Worm (Caenorhabditis elegans) whole organism, L1 larva: Measurements from ENCODE around the gene aex-3.

Source experiments
- C34B4.2 ChIP-seq: sonication (generic microtip); optimal IDR thresholded peaks from 2 replicates; lab custom pipeline; 2017; ENCODE audit warnings: mild to moderate bottlenecking, missing genetic modification characterization, missing compliant biosample characterization
- ceh-8 ChIP-seq: fragments of 200-800 bp; sonication (Bioruptor generic); optimal IDR thresholded peaks from 2 replicates; lab custom pipeline; 2018; ENCODE audit warnings: mild to moderate bottlenecking, missing genetic modification characterization, moderate library complexity, missing compliant biosample characterization
- ceh-82 ChIP-seq, 3 experiments: fragments of 150-350 bp in 1 of 3; sonication (generic microtip) in 2 of 3; optimal IDR thresholded peaks; 2 replicates each; lab custom pipeline; 2014 to 2017; ENCODE audit warnings: missing biosample characterization in 3 of 3, missing genetic modification characterization in 3 of 3
- ceh-88 ChIP-seq: fragments of 200-800 bp; sonication (Bioruptor generic); IDR thresholded peaks from 2 replicates; pipeline ENCODE4 v1.3.6; 2022; ENCODE audit warnings: missing genetic modification characterization, missing compliant biosample characterization
- dpl-1 ChIP-seq, 3 experiments: fragments of 150-350 bp in 2 of 3; sonication (generic microtip) in 1 of 3; optimal IDR thresholded peaks; 2 replicates each; lab custom pipeline; 2014 to 2017; ENCODE audit warnings: missing biosample characterization in 3 of 3, missing genetic modification characterization in 3 of 3, missing genetic modification reagents in 3 of 3
- dsc-1 ChIP-seq: sonication (generic microtip); optimal IDR thresholded peaks from 2 replicates; lab custom pipeline; 2016; ENCODE audit warnings: mild to moderate bottlenecking, missing genetic modification characterization, missing compliant biosample characterization
- efl-1 ChIP-seq, 4 experiments: fragments of 150-350 bp; optimal IDR thresholded peaks in 3 of 4; peaks in 1 of 4; 1 replicate in 1 of 4; 2 replicates in 3 of 4; lab custom pipeline; 2014; ENCODE audit warnings: missing biosample characterization in 2 of 4, missing genetic modification characterization in 2 of 4, missing genetic modification reagents in 2 of 4
- efl-3 ChIP-seq: fragments of 200-800 bp; sonication (Bioruptor generic); optimal IDR thresholded peaks from 2 replicates; lab custom pipeline; 2018; ENCODE audit warnings: mild to moderate bottlenecking, missing genetic modification characterization, missing compliant biosample characterization
- egl-13 ChIP-seq: sonication (generic microtip); optimal IDR thresholded peaks from 2 replicates; lab custom pipeline; 2016; ENCODE audit warnings: missing genotype, missing genetic modification reagents, missing genetic modification characterization, missing compliant biosample characterization
- egl-27 ChIP-seq, 2 experiments: fragments of 150-350 bp in 1 of 2; sonication (generic microtip); optimal IDR thresholded peaks; 3 replicates each; lab custom pipeline; 2017 to 2018; ENCODE audit warnings: missing biosample characterization in 2 of 2, missing genetic modification characterization in 2 of 2, missing genetic modification reagents in 2 of 2
- grh-1 ChIP-seq: fragments of 200-800 bp; sonication (Bioruptor generic); IDR thresholded peaks from 2 replicates; pipeline ENCODE4 v1.3.6; 2022; ENCODE audit warnings: missing genetic modification reagents, missing genetic modification characterization, missing compliant biosample characterization
- hlh-4 ChIP-seq: sonication (generic microtip); optimal IDR thresholded peaks from 2 replicates; lab custom pipeline; 2016; ENCODE audit warnings: mild to moderate bottlenecking, missing genetic modification characterization, missing compliant biosample characterization
- irx-1 ChIP-seq: sonication (generic microtip); optimal IDR thresholded peaks from 2 replicates; lab custom pipeline; 2016; ENCODE audit warnings: missing genetic modification characterization, missing compliant biosample characterization
- isw-1 ChIP-seq: fragments of 200-800 bp; sonication (Bioruptor generic); IDR thresholded peaks from 2 replicates; pipeline ENCODE4 v1.3.6; 2022; ENCODE audit warnings: missing genetic modification characterization, missing compliant biosample characterization
- jun-1 ChIP-seq: fragments of 150-350 bp; optimal IDR thresholded peaks from 2 replicates; lab custom pipeline; 2014; ENCODE audit warnings: missing biosample characterization, missing genetic modification reagents, missing genetic modification characterization
- lin-13 ChIP-seq: fragments of 150-350 bp; optimal IDR thresholded peaks from 2 replicates; lab custom pipeline; 2014; ENCODE audit warnings: missing biosample characterization, missing genetic modification reagents, missing genetic modification characterization
- lin-14 ChIP-seq: fragments of 200-800 bp; sonication (Bioruptor generic); optimal IDR thresholded peaks from 2 replicates; lab custom pipeline; 2018; ENCODE audit warnings: mild to moderate bottlenecking, missing genetic modification characterization, moderate library complexity, missing compliant biosample characterization
- lin-15B ChIP-seq: fragments of 150-350 bp; sonication (generic microtip); optimal IDR thresholded peaks from 3 replicates; lab custom pipeline; 2014; ENCODE audit warnings: missing biosample characterization, missing genetic modification characterization
- lin-35 ChIP-seq, 2 experiments: fragments of 150-350 bp; optimal IDR thresholded peaks; 2 replicates each; lab custom pipeline; 2014; ENCODE audit warnings: missing biosample characterization in 2 of 2, missing genetic modification characterization in 2 of 2, missing genetic modification reagents in 2 of 2
- lir-3 ChIP-seq: sonication (generic microtip); optimal IDR thresholded peaks from 2 replicates; lab custom pipeline; 2016; ENCODE audit warnings: mild to moderate bottlenecking, missing genetic modification characterization, moderate library complexity, missing compliant biosample characterization; ENCODE audit not compliant: poor library complexity
- lsy-2 ChIP-seq, 2 experiments: fragments of 150-350 bp; optimal IDR thresholded peaks; 2 replicates each; lab custom pipeline; 2014; ENCODE audit warnings: missing biosample characterization in 2 of 2, missing genetic modification characterization in 2 of 2
- mep-1 ChIP-seq: fragments of 150-350 bp; optimal IDR thresholded peaks from 2 replicates; lab custom pipeline; 2014; ENCODE audit warnings: missing biosample characterization, missing genetic modification characterization
- nhr-19 ChIP-seq: fragments of 200-800 bp; sonication (Bioruptor generic); conservative IDR thresholded peaks from 2 replicates; pipeline ENCODE4 v1.3.6; 2022; ENCODE audit warnings: missing genetic modification characterization, missing compliant biosample characterization
- nhr-20 ChIP-seq: sonication (generic microtip); optimal IDR thresholded peaks from 2 replicates; lab custom pipeline; 2016; ENCODE audit warnings: mild to moderate bottlenecking, missing genetic modification characterization, missing compliant biosample characterization
- nhr-237 ChIP-seq: fragments of 150-350 bp; optimal IDR thresholded peaks from 2 replicates; lab custom pipeline; 2014; ENCODE audit warnings: missing biosample characterization, missing genetic modification characterization
- nhr-28 ChIP-seq: fragments of 150-350 bp; optimal IDR thresholded peaks from 2 replicates; lab custom pipeline; 2014; ENCODE audit warnings: missing biosample characterization, missing genetic modification characterization
- nhr-47 ChIP-seq: sonication (generic microtip); optimal IDR thresholded peaks from 2 replicates; lab custom pipeline; 2016; ENCODE audit warnings: mild to moderate bottlenecking, missing genetic modification characterization, moderate library complexity, missing compliant biosample characterization
- nhr-71 ChIP-seq: sonication (generic microtip); optimal IDR thresholded peaks from 2 replicates; lab custom pipeline; 2016; ENCODE audit warnings: mild to moderate bottlenecking, missing genetic modification characterization, moderate library complexity, missing compliant biosample characterization
- nhr-77 ChIP-seq: fragments of 150-350 bp; optimal IDR thresholded peaks from 2 replicates; lab custom pipeline; 2014; ENCODE audit warnings: missing biosample characterization, missing genetic modification characterization
- nhr-85 ChIP-seq: sonication (generic microtip); peaks from one replicate; lab custom pipeline; 2016; ENCODE audit warnings: missing genetic modification characterization, inconsistent platforms, missing compliant biosample characterization
- nhr-90 ChIP-seq: sonication (generic microtip); optimal IDR thresholded peaks from 2 replicates; lab custom pipeline; 2016; ENCODE audit warnings: mild to moderate bottlenecking, missing genetic modification characterization, missing compliant biosample characterization; ENCODE audit not compliant: poor library complexity
- pag-3 ChIP-seq: sonication (generic microtip); optimal IDR thresholded peaks from 2 replicates; lab custom pipeline; 2017; ENCODE audit warnings: missing genetic modification characterization, mild to moderate bottlenecking, missing compliant biosample characterization, antibody characterized with exemption, borderline replicate concordance; ENCODE audit not compliant: insufficient read depth
- pax-3 ChIP-seq: fragments of 200-800 bp; sonication (Bioruptor generic); optimal IDR thresholded peaks from 2 replicates; lab custom pipeline; 2018; ENCODE audit warnings: mild to moderate bottlenecking, missing genetic modification characterization, moderate library complexity, missing compliant biosample characterization
- pqm-1 ChIP-seq: sonication (generic microtip); optimal IDR thresholded peaks from 3 replicates; lab custom pipeline; 2017; ENCODE audit warnings: missing biosample characterization, missing genetic modification characterization
- skn-1 ChIP-seq: fragments of 150-350 bp; optimal IDR thresholded peaks from 2 replicates; lab custom pipeline; 2014; ENCODE audit warnings: missing biosample characterization, missing genetic modification characterization
- snpc-4 ChIP-seq: fragments of 150-350 bp; optimal IDR thresholded peaks from 2 replicates; lab custom pipeline; 2014; ENCODE audit warnings: missing biosample characterization, missing genetic modification characterization
- sox-4 ChIP-seq: sonication (generic microtip); optimal IDR thresholded peaks from 2 replicates; lab custom pipeline; 2016; ENCODE audit warnings: missing genetic modification characterization, missing compliant biosample characterization
- tbx-2 ChIP-seq: sonication (generic microtip); optimal IDR thresholded peaks from 2 replicates; lab custom pipeline; 2016; ENCODE audit warnings: missing genetic modification characterization, missing compliant biosample characterization
- unc-130 ChIP-seq: fragments of 150-350 bp; optimal IDR thresholded peaks from 2 replicates; lab custom pipeline; 2017; ENCODE audit warnings: missing biosample characterization, missing genetic modification characterization, inconsistent platforms
- unc-30 ChIP-seq: sonication (generic microtip); optimal IDR thresholded peaks from 2 replicates; lab custom pipeline; 2017; ENCODE audit warnings: missing biosample characterization, missing genetic modification characterization
- unc-62 ChIP-seq: fragments of 150-350 bp; optimal IDR thresholded peaks from 2 replicates; lab custom pipeline; 2014; ENCODE audit warnings: missing biosample characterization, missing genetic modification reagents, missing genetic modification characterization
- unc-98 ChIP-seq: fragments of 200-800 bp; sonication (Bioruptor generic); IDR thresholded peaks from 2 replicates; pipeline ENCODE4 v1.3.6; 2022; ENCODE audit warnings: missing genetic modification characterization, missing compliant biosample characterization
- zip-4 ChIP-seq: fragments of 200-800 bp; sonication (Bioruptor generic); optimal IDR thresholded peaks from 2 replicates; lab custom pipeline; 2018; ENCODE audit warnings: mild to moderate bottlenecking, missing genetic modification characterization, moderate library complexity, missing compliant biosample characterization

Gene aex-3

ce11 chrX:768061-768646 is 8.6 kb upstream of the aex-3 start, which contains the start of the genes trap-2 and ile-2 (continued):
- TF ChIP-seq lir-3 (tag; lab: Kevin White, UChicago) = peak; percentile 60
- peak; percentile 88 for TF ChIP-seq tbx-2 (tag; lab: Kevin White, UChicago)
- TF ChIP-seq nhr-47 = peak; percentile 93
- peak; percentile 91 for TF ChIP-seq nhr-77 (tag; lab: Kevin White, UChicago)
- peak; percentile 95 for TF ChIP-seq nhr-71 (tag; lab: Kevin White, UChicago)
- peak; percentile 97 to 98 for TF ChIP-seq lsy-2 (tag; optimal IDR thresholded peaks at IDR 0.05; lab: Kevin White, UChicago)
- TF ChIP-seq unc-62 (GFP tag; lab: Kevin White, UChicago) = no peak
- TF ChIP-seq lin-13 = peak; percentile 85
- peak; percentile 85 to 88 for TF ChIP-seq lin-35 (GFP tag; optimal IDR thresholded peaks at IDR 0.05; lab: Kevin White, UChicago)
- TF ChIP-seq mep-1 (tag; lab: Kevin White, UChicago) = peak; percentile 87
- TF ChIP-seq hlh-4 = no peak
- TF ChIP-seq egl-27 (tag; optimal IDR thresholded peaks at IDR 0.05; lab: Kevin White, UChicago) = peak in 1 of 2 experiments; percentile 29
- TF ChIP-seq efl-1 (optimal IDR thresholded peaks at IDR 0.05; lab: Kevin White, UChicago) = peak; percentile 69 to 80
- TF ChIP-seq efl-1 (GFP tag; optimal IDR thresholded peaks at IDR 0.05 in 1 of 2; lab: Kevin White, UChicago) = peak; percentile 55 to 96
- no peak for TF ChIP-seq unc-98 (GFP tag; lab: Robert Waterston, UW)
- peak; percentile 80 for TF ChIP-seq egl-13 (tag; lab: Kevin White, UChicago)
- TF ChIP-seq nhr-20 (tag; lab: Kevin White, UChicago) = peak; percentile 92
- peak; percentile 71 for TF ChIP-seq grh-1 (GFP tag; lab: Robert Waterston, UW)
- peak; percentile 90 for TF ChIP-seq nhr-19 (GFP tag; lab: Robert Waterston, UW)
- peak; percentile 65 to 69 (median 68) for TF ChIP-seq dpl-1 (GFP tag; optimal IDR thresholded peaks at IDR 0.05; lab: Kevin White, UChicago)
- peak; percentile 67 for TF ChIP-seq irx-1 (tag; lab: Kevin White, UChicago)
- TF ChIP-seq nhr-237 (tag; lab: Kevin White, UChicago) = peak; percentile 70
- peak; percentile 84 to 96 (median 84) for TF ChIP-seq ceh-82 (tag; optimal IDR thresholded peaks at IDR 0.05; lab: Kevin White, UChicago)
- peak; percentile 93 for TF ChIP-seq nhr-85
- peak; percentile 55 for TF ChIP-seq dsc-1 (tag; lab: Kevin White, UChicago)
- no peak for TF ChIP-seq nhr-28
- TF ChIP-seq isw-1 = peak; percentile 75
- TF ChIP-seq unc-130 (tag; lab: Kevin White, UChicago) = peak; percentile 88
- TF ChIP-seq pax-3 (tag; lab: Kevin White, UChicago) = peak; percentile 18
- peak; percentile 34 for TF ChIP-seq ceh-8
- peak; percentile 79 for TF ChIP-seq snpc-4 (tag; lab: Kevin White, UChicago)
- peak; percentile 90 for TF ChIP-seq jun-1
- TF ChIP-seq pag-3 (tag; lab: Kevin White, UChicago) = no peak
- TF ChIP-seq pqm-1 (tag; lab: Kevin White, UChicago) = no peak
- peak; percentile 89 for TF ChIP-seq lin-15B (tag; lab: Kevin White, UChicago)
- peak; percentile 99 for TF ChIP-seq skn-1 (tag; lab: Kevin White, UChicago)
- TF ChIP-seq C34B4.2 (tag; lab: Kevin White, UChicago) = no peak
- no peak for TF ChIP-seq unc-30 (tag; lab: Kevin White, UChicago)
- peak; percentile 46 for TF ChIP-seq sox-4
- peak; percentile 14 for TF ChIP-seq zip-4 (GFP tag; lab: Kevin White, UChicago)
- peak; percentile 98 for TF ChIP-seq lin-14 (GFP tag; lab: Kevin White, UChicago)
- TF ChIP-seq nhr-90 (tag; lab: Kevin White, UChicago) = peak; percentile 92
- TF ChIP-seq efl-3 = no peak
- TF ChIP-seq ceh-88 (GFP tag; lab: Robert Waterston, UW) = peak; percentile 55; the same call in 1 of the 2 replicates
- TF ChIP-seq, all 84 proteins: peak for 57
